Worm (Caenorhabditis elegans) whole organism, L4/young adult: ENCODE data around the gene lec-8.

Experiments
- W03F9.2 ChIP-seq: fragments of 150-350 bp; optimal IDR thresholded peaks from 2 replicates; lab custom pipeline; 2014; ENCODE audit warnings: missing biosample characterization, missing genetic modification characterization
- dao-5 ChIP-seq: sonication (generic microtip); optimal IDR thresholded peaks from 2 replicates; lab custom pipeline; 2016; ENCODE audit warnings: missing genotype, missing genetic modification characterization, moderate library complexity, missing compliant biosample characterization
- him-1 ChIP-seq: sonication (generic microtip); optimal IDR thresholded peaks from 2 replicates; lab custom pipeline; 2016; ENCODE audit warnings: missing genotype, missing genetic modification reagents, missing genetic modification characterization, missing compliant biosample characterization

DNA sequence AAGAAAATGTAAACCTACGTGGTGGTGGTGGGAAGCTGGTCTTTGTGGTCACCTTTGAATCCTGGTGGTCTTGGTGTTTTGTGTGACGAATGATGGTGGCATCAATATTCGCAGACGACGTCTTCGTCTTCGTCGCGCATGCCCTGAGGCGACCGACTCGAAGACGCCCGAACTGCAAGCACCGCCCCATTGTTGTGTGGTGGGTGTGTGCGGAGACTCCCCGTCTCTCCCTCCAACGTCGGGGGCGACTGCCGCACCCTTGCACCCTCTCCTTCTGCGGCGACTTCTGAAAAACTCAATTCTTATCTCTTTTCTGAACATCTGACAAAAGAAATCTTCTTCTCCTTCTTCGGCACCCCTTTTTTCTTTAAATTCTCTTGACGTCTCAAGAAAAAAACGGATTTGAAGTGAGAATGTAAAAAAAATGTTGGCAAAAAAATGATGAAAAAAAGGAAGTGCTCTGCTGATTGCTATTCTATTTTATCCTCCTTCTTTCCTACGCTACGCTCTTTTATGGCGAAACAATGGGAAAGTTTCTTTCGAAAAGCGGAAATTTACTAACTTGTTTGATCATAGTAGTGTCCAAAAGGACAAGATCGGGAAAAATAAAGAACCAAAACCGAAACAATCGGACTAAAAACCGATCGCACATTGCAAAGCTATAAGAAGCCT is 42.9 kb upstream of the lec-8 start, which contains the start of gene lgc-47:
- TF ChIP-seq W03F9.2 (tag; lab: Kevin White, UChicago) (no peak), him-1 (no peak), dao-5 (tag; lab: Kevin White, UChicago) (no peak)
